Worm (Caenorhabditis elegans): ENCODE results near the gene Y26G10.1.

The Y26G10.1 gene

DNA sequence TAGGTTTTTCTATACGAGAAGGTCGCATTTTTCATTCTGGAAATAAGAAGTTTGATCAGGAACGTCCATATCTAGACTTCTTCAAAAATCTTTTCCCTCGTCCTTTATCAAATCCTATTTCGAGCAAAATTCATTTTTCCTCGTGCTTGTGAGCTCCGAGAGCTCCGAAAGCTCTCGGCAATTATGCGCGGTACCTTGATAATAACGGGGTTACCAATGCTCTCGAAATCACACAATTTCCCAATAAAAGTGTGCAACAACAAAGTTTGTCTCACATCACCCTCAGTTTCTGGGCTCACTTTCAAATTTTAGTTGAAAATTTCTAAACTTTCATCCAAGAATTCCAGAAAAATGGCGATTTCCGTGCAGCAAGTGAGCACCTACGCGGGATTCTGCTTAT lies 27.2 kb downstream of the Y26G10.1 start, which contains the start of gene str-89:
Gene str-89 (plus strand): TSS at position 301 of the 400 bp plus-strand sequence.
- TF ChIP-seq tbx-2 (tag; optimal IDR thresholded peaks at IDR 0.05) (no peak), unc-42 (tag; optimal IDR thresholded peaks at IDR 0.05) (no peak), ztf-16 (tag; optimal IDR thresholded peaks at IDR 0.05) (no peak), tbx-7 (tag; optimal IDR thresholded peaks at IDR 0.05) (no peak), nhr-232 (tag; optimal IDR thresholded peaks at IDR 0.05) (no peak), sdc-2 (tag; optimal IDR thresholded peaks at IDR 0.05) (no peak), dmd-4 (tag; optimal IDR thresholded peaks at IDR 0.05; ENCODE audit: borderline replicate concordance) (no peak), rnt-1 (tag; optimal IDR thresholded peaks at IDR 0.05) (no peak), lin-11 (tag; optimal IDR thresholded peaks at IDR 0.05) (no peak), pros-1 (tag; optimal IDR thresholded peaks at IDR 0.05) (no peak), hlh-8 (tag; optimal IDR thresholded peaks at IDR 0.05) (no peak), K02D7.2 (tag; optimal IDR thresholded peaks at IDR 0.05) (no peak), unc-55 (GFP tag; optimal IDR thresholded peaks at IDR 0.05) (no peak), ttx-3 (tag; optimal IDR thresholded peaks at IDR 0.05) (no peak), ceh-31 (tag; optimal IDR thresholded peaks at IDR 0.05) (no peak), hlh-6 (tag; optimal IDR thresholded peaks at IDR 0.05) (no peak), pat-9 (tag; optimal IDR thresholded peaks at IDR 0.05) (no peak), K09A11.1 (tag; optimal IDR thresholded peaks at IDR 0.05; ENCODE audit: insufficient read depth) (no peak)

ce11 chrV:17667676-17668075 lies 28.0 kb downstream of the Y26G10.1 start, which contains the start of gene F59A1.12:
Gene F59A1.12, minus strand, starts transcription at chrV:17667776.
- TF ChIP-seq rnt-1 (tag; optimal IDR thresholded peaks at IDR 0.05): no peak
- no peak for TF ChIP-seq zip-5 (tag; optimal IDR thresholded peaks at IDR 0.05)
- no peak for TF ChIP-seq T23F11.4 (GFP tag; optimal IDR thresholded peaks at IDR 0.05)
- no peak for TF ChIP-seq fax-1 (tag; optimal IDR thresholded peaks at IDR 0.05)
- TF ChIP-seq hlh-30 (tag; optimal IDR thresholded peaks at IDR 0.05; ENCODE audit: insufficient read depth): no peak
- TF ChIP-seq ceh-45 (GFP tag; IDR thresholded peaks at IDR 0.05): no peak
- no peak for TF ChIP-seq madf-2 (tag; optimal IDR thresholded peaks at IDR 0.05)
- TF ChIP-seq ceh-24 (tag; optimal IDR thresholded peaks at IDR 0.05): no peak
- no peak for TF ChIP-seq nfya-1 (tag; optimal IDR thresholded peaks at IDR 0.05)
- TF ChIP-seq lim-6 (tag; optimal IDR thresholded peaks at IDR 0.05): no peak
- TF ChIP-seq pax-1 (tag; optimal IDR thresholded peaks at IDR 0.05): no peak
- TF ChIP-seq ztf-16 (tag; optimal IDR thresholded peaks at IDR 0.05): no peak
- TF ChIP-seq lin-11 (tag; optimal IDR thresholded peaks at IDR 0.05): no peak
- TF ChIP-seq eyg-1 (tag; optimal IDR thresholded peaks at IDR 0.05): no peak
- no peak for TF ChIP-seq ceh-9 (tag; optimal IDR thresholded peaks at IDR 0.05)

DNA sequence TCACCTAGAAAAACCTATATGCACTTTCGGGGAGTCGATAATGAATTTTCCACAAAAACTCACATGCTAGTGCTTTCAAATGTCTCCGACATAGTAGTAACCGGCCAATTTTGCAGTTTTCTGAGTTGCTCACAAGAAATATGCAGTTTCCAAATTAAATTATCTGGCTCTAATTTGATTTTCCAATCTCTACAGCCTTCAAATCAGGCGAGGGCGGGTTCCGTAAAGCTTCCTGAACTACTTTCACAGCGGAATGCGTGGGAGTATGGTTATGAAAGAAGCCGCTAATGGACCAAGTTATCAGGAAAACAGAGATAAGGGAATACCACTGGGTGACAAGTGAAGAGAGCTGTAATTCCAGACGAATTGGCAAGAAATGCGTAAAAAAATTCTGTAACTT lies 29.8 kb downstream of the Y26G10.1 start, which contains the start of gene F59A1.11:
Gene F59A1.11 (minus strand): TSS at position 101 of the 400 bp plus-strand sequence.
- TF ChIP-seq ceh-48 (tag; optimal IDR thresholded peaks at IDR 0.05): no peak
- no peak for TF ChIP-seq hlh-8 (tag; optimal IDR thresholded peaks at IDR 0.05)
- no peak for TF ChIP-seq fkh-6 (tag; optimal IDR thresholded peaks at IDR 0.05)
- TF ChIP-seq tbx-7 (tag; optimal IDR thresholded peaks at IDR 0.05): no peak
- TF ChIP-seq rnt-1 (tag; optimal IDR thresholded peaks at IDR 0.05): no peak
- TF ChIP-seq ttx-3 (tag; optimal IDR thresholded peaks at IDR 0.05): no peak
- no peak for TF ChIP-seq madf-2 (tag; optimal IDR thresholded peaks at IDR 0.05)
- TF ChIP-seq ceh-6 (GFP tag; optimal IDR thresholded peaks at IDR 0.05): no peak
- TF ChIP-seq nfya-1 (tag; optimal IDR thresholded peaks at IDR 0.05): no peak
- TF ChIP-seq hlh-6 (tag; optimal IDR thresholded peaks at IDR 0.05): no peak
- no peak for TF ChIP-seq mec-3 (tag; optimal IDR thresholded peaks at IDR 0.05; ENCODE audit: borderline replicate concordance)
- no peak for TF ChIP-seq ceh-18 (tag; optimal IDR thresholded peaks at IDR 0.05)
- TF ChIP-seq hlh-13 (GFP tag; optimal IDR thresholded peaks at IDR 0.05): no peak
- no peak for TF ChIP-seq lin-11 (tag; optimal IDR thresholded peaks at IDR 0.05)

DNA sequence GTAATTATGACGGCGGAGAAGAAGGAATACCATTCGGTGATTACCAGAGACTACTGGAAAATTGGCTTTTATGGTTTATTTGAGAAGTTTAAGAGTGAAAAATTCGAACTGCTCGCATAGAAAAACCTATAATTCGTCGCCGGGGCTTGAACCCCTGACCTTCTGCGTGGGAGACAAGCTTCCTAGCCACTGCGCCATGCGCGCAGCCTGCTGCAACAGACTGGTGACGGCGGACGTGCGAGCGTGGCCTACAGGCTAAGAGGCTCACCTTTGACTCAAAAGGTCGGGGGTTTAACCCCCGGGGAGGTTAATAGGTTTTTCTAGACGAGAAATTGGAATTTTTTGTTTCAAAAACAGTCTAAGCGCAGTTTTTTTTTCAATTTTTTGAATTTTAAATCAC lies 31.3 kb downstream of the Y26G10.1 start:
- TF ChIP-seq fkh-10 (GFP tag; optimal IDR thresholded peaks at IDR 0.05) (no peak), pha-4 (tag; optimal IDR thresholded peaks at IDR 0.05) (no peak), T23F11.4 (GFP tag; optimal IDR thresholded peaks at IDR 0.05) (no peak), ceh-2 (tag; optimal IDR thresholded peaks at IDR 0.05) (no peak), C38D4.7 (GFP tag; optimal IDR thresholded peaks at IDR 0.05) (no peak), fax-1 (tag; optimal IDR thresholded peaks at IDR 0.05) (no peak)

All from whole organism, late embryonic.